Worm (Caenorhabditis elegans): ENCODE results near the gene glb-1.

DNA sequence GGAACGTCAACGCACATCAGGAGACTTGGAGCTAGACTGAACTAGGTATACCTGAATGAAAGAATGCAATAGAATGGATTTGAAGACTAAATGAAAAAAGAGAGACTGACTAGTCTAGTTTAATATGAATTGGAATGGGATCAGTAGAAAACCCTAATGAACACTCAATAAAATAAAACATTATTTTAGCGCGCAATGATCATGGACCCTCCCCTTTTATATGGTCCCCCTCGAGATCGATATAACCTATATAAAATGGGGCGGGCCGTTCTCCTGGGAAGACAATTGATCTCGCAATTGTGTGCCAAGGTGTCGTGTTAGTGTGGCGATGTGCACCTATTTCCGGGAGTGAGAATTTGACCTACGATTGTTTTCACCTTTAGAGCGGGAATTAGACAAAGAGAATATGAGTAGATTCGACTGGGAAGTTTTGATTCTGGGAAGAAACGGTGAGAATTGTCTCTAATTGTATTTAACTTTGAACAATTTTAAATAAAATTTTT, 5.2 kb downstream of the glb-1 start, which contains the start of gene cdc-25.3:
- TF ChIP-seq fkh-10 (GFP tag; optimal IDR thresholded peaks at IDR 0.05) (no peak), jun-1 (tag; optimal IDR thresholded peaks at IDR 0.05) (no peak), pqm-1 (tag; optimal IDR thresholded peaks at IDR 0.05) (no peak), nhr-237 (tag; optimal IDR thresholded peaks at IDR 0.05) (no peak), elt-2 (tag; optimal IDR thresholded peaks at IDR 0.05) (no peak)

All from whole organism, L3 larva.